Worm (Caenorhabditis elegans): ENCODE data around the gene srw-69.
A peak's percentile ranks its signal among the peaks of the same experiment; 100 is the strongest.

The srw-69 gene

ce11 chrV:7434805-7435363 lies 6.1 kb upstream of the srw-69 start (continued):
- no peak for TF ChIP-seq nhr-10 (tag; optimal IDR thresholded peaks at IDR 0.05)

DNA sequence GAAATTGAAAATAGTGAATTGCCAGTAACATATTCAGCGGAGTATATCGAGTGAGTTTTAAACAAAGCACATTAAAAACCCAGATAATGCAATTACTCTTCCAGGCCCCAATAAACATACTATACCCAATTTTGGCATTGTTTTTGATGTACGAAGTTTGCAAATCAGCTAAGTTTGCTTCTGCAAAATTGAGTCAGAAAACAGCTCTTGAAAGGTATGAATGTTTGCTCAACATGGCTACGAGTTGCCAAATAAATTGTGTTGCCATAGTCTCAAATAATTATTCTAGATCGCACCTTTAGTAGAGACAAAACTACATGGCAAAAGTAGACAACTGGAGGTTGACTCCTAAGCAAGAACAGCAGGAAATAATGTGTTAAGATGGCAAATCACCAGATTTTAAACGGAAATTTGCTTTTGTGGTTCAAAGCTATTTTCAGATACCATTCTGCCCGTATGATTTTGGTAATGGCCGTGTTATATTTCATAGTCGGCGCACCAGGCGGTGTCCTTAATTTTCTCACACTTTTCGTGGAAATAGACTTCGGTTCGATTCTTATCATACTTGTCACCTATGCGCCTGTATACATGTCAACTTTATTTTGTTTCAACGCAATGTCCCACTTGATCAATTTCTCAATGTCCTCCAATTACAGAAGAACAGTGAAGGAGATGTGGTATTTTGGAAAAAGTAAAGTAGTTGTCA lies 3.8 kb upstream of the srw-69 start:
- no peak for TF ChIP-seq daf-12 (tag; optimal IDR thresholded peaks at IDR 0.05)
- no peak; the same call in none of the 2 replicates for TF ChIP-seq nhr-41 (GFP tag; IDR thresholded peaks at IDR 0.05)
- peak; percentile 9 to 66; a peak in 1 of 4 replicates for TF ChIP-seq madf-5 (GFP tag; IDR thresholded peaks at IDR 0.05)
- no peak for TF ChIP-seq ZK546.5 (tag; optimal IDR thresholded peaks at IDR 0.05)
- TF ChIP-seq dve-1 (tag; optimal IDR thresholded peaks at IDR 0.05; ENCODE audit: insufficient read depth): peak; percentile 69
- TF ChIP-seq nhr-28 (tag; optimal IDR thresholded peaks at IDR 0.05): no peak
- no peak for TF ChIP-seq lin-39 (tag; optimal IDR thresholded peaks at IDR 0.05)
- TF ChIP-seq tag-97 (GFP tag; IDR thresholded peaks at IDR 0.05): no peak
- TF ChIP-seq nhr-76 (tag; optimal IDR thresholded peaks at IDR 0.05): no peak
- no peak for TF ChIP-seq ztf-11 (tag; optimal IDR thresholded peaks at IDR 0.05)
- TF ChIP-seq dmd-8 (GFP tag; IDR thresholded peaks at IDR 0.05): no peak
- peak; percentile 63 for TF ChIP-seq hlh-11 (tag; optimal IDR thresholded peaks at IDR 0.05)
- no peak for TF ChIP-seq zag-1 (tag; optimal IDR thresholded peaks at IDR 0.05)
- TF ChIP-seq rbr-2 (tag; optimal IDR thresholded peaks at IDR 0.05): no peak
- TF ChIP-seq Y48G9A.11 (GFP tag; IDR thresholded peaks at IDR 0.05): peak; percentile 38; the same call in 1 of the 2 replicates
- TF ChIP-seq ces-1 (GFP tag; optimal IDR thresholded peaks at IDR 0.05): no peak
- peak; percentile 62 for TF ChIP-seq tra-1 (GFP tag; IDR thresholded peaks at IDR 0.05)
- TF ChIP-seq Y5F2A.4 (GFP tag; optimal IDR thresholded peaks at IDR 0.05): peak; percentile 29
- TF ChIP-seq mxl-3 (GFP tag; optimal IDR thresholded peaks at IDR 0.05): no peak
- no peak for TF ChIP-seq zip-11 (GFP tag; IDR thresholded peaks at IDR 0.05)
- no peak for TF ChIP-seq fos-1 (tag; optimal IDR thresholded peaks at IDR 0.05)
- peak; percentile 50 for TF ChIP-seq mep-1 (tag; optimal IDR thresholded peaks at IDR 0.05)
- 0 out of 2 replicates have a peak, but pooled peaks have one; percentile 42 for TF ChIP-seq lim-7 (GFP tag; IDR thresholded peaks at IDR 0.05)
- TF ChIP-seq lin-38 (GFP tag; IDR thresholded peaks at IDR 0.05): peak; percentile 47
- peak; percentile 68 for TF ChIP-seq nhr-102 (tag; optimal IDR thresholded peaks at IDR 0.05)
- no peak for TF ChIP-seq ZK337.2 (GFP tag; IDR thresholded peaks at IDR 0.05)
- no peak for TF ChIP-seq zfp-2 (tag; optimal IDR thresholded peaks at IDR 0.05)
- TF ChIP-seq madf-9 (GFP tag; conservative IDR thresholded peaks at IDR 0.05): no peak
- peak in 1 of 2 experiments; percentile 74 for TF ChIP-seq unc-62 (GFP tag; optimal IDR thresholded peaks at IDR 0.05 in 1 of 2)
- no peak for TF ChIP-seq unc-62 (tag; optimal IDR thresholded peaks at IDR 0.05)
- 0 out of 2 replicates have a peak, but pooled peaks have one; percentile 27 for TF ChIP-seq Y75B8A.6 (GFP tag; IDR thresholded peaks at IDR 0.05)
- peak; percentile 40 for TF ChIP-seq spr-1 (tag; optimal IDR thresholded peaks at IDR 0.05)
- peak; percentile 39; the same call in 1 of the 2 replicates for TF ChIP-seq pha-4 (GFP tag; IDR thresholded peaks at IDR 0.05)
- TF ChIP-seq pha-4 (tag; optimal IDR thresholded peaks at IDR 0.05): no peak
- no peak for TF ChIP-seq jun-1 (tag; optimal IDR thresholded peaks at IDR 0.05)
- TF ChIP-seq sdz-12 (GFP tag; optimal IDR thresholded peaks at IDR 0.05): peak; percentile 87
- no peak for TF ChIP-seq unc-39 (tag; optimal IDR thresholded peaks at IDR 0.05)
- TF ChIP-seq daf-8 (GFP tag; IDR thresholded peaks at IDR 0.05): 0 out of 2 replicates have a peak, but pooled peaks have one; percentile 50
- peak; percentile 29 for TF ChIP-seq mes-2 (tag; optimal IDR thresholded peaks at IDR 0.05; ENCODE audit: poor library complexity, severe bottlenecking)
- peak; percentile 46; the same call in 1 of the 2 replicates for TF ChIP-seq arid-1 (GFP tag; conservative IDR thresholded peaks at IDR 0.05)
- no peak for TF ChIP-seq lin-29 (GFP tag; IDR thresholded peaks at IDR 0.05)
- TF ChIP-seq snpc-1.2 (GFP tag; IDR thresholded peaks at IDR 0.05): no peak; the same call in 1 of the 2 replicates
- no peak for TF ChIP-seq hlh-30 (tag; optimal IDR thresholded peaks at IDR 0.05; ENCODE audit: insufficient read depth)
- TF ChIP-seq R02D3.7 (tag; optimal IDR thresholded peaks at IDR 0.05): no peak
- peak in 1 of 2 experiments; percentile 27 for TF ChIP-seq daf-16 (GFP tag; optimal IDR thresholded peaks at IDR 0.05)
- TF ChIP-seq daf-16 (tag; optimal IDR thresholded peaks at IDR 0.05): peak; percentile 37
- no peak for TF ChIP-seq set-16 (GFP tag; IDR thresholded peaks at IDR 0.05)
